Fruit fly (Drosophila melanogaster): Measurements from ENCODE around the gene CG43049.

The CG43049 gene

DNA sequence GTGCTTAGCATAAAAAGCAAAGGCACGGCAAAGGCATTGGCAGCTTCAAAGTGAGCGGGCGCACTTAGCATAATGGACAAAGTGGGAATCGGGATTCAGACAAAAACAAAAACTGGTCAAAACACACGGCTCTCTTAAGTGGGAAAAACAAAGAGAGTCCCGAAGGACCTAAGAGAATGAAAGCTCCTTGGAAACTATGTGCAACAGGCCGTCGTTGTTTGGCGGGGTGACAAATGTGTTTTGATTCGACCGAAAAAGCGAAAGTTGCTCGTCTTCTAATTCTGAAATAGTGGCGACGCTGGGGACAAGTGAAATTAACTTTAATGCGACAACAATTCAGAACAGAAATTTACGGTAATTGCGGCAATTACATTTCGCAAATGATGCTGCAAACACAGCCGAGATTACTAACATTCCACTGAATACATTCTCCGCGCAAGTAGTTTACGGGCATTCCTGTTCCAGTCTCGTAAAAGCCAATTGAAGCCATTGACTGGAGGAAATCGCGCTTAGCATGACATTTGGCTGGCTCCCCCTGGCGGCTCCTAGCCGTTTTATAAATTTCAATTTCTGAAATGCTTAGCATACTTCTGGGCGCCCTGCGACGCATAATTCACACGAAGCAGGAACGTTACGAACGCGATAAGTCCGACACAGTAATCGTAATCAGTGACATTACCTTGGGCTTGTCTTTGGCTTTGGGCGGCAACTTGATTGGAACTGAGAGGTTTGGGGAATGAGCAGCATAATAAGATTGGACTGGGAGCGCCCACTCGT lies 43.5 kb downstream of the CG43049 start:
- TF ChIP-seq CG10348 (GFP tag; IDR thresholded peaks at IDR 0.05) (no peak), CG13204 (GFP tag; optimal IDR thresholded peaks at IDR 0.05) (no peak), rn (GFP tag; IDR thresholded peaks at IDR 0.05) (no peak), CG32121 (GFP tag; IDR thresholded peaks at IDR 0.05) (no peak), CG4496 (GFP tag; IDR thresholded peaks at IDR 0.05) (no peak)

Measured in whole organism, pupa.